Fruit fly (Drosophila melanogaster): ENCODE measurements around the gene p.

Gene p

DNA sequence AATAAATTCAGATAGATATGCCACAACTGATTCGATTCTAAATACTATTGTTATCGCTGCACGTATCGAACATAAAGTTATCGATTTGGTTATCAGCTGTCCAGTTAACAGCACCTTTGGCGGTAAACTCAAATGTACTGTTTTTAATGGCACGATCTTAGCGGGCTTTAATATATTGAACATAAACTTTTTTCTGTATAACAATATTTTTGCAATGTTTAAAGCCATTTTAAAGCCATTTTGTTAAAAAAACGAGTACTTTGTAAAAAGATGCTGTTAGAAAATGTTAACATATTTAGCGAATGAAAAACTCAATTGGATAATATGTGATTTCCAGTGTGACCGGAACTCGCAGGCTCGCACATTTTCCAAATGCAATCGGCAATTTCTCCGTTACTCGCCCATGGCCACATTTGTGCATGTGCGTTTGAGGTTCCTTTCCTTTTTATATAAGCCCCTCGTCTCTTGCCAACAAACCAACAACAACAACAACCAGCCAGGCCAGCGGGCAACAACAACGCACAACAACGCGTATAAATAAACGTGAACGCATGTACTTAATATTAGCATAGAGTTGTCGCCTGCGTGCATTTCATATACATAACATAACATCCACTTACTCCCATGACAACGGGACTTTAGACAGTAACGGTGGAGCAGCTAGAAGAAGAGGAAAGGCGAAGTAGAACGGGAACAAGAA is 45.5 kb upstream of the p start, which contains the start of gene TMEM216 (continued):
- TF ChIP-seq pnt (GFP tag; optimal IDR thresholded peaks at IDR 0.05) (no peak), CG9437 (GFP tag; optimal IDR thresholded peaks at IDR 0.05) (no peak), chinmo (GFP tag; IDR thresholded peaks at IDR 0.05; ENCODE audit: partially characterized antibody) (peak; percentile 84; the same call in 1 of the 4 replicates), CG8765 (GFP tag; IDR thresholded peaks at IDR 0.05) (no peak), scrt (GFP tag; optimal IDR thresholded peaks at IDR 0.05) (no peak), cwo (GFP tag; optimal IDR thresholded peaks at IDR 0.05) (no peak), kah (GFP tag; optimal IDR thresholded peaks at IDR 0.05) (no peak), sisA (GFP tag; IDR thresholded peaks at IDR 0.05) (no peak), inv (GFP tag; IDR thresholded peaks at IDR 0.05; ENCODE audit: partially characterized antibody) (no peak), CG12391 (tag; optimal IDR thresholded peaks at IDR 0.05) (no peak), Sry-β (GFP tag; optimal IDR thresholded peaks at IDR 0.05) (peak; percentile 44), Adf1 (GFP tag; IDR thresholded peaks at IDR 0.05) (no peak), sim (GFP tag; IDR thresholded peaks at IDR 0.05) (no peak), HmgZ (tag; optimal IDR thresholded peaks at IDR 0.05) (peak; percentile 48), CG6813 (GFP tag; optimal IDR thresholded peaks at IDR 0.05) (no peak), zfh2 (GFP tag; optimal IDR thresholded peaks at IDR 0.05) (no peak), tx (GFP tag; optimal IDR thresholded peaks at IDR 0.05) (no peak), D19A (tag; optimal IDR thresholded peaks at IDR 0.05) (no peak), fd3F (GFP tag; optimal IDR thresholded peaks at IDR 0.05) (no peak), nom (GFP tag; optimal IDR thresholded peaks at IDR 0.05) (no peak), ATbp (GFP tag; optimal IDR thresholded peaks at IDR 0.05) (no peak), CG13424 (tag; optimal IDR thresholded peaks at IDR 0.05) (no peak), grau (tag; optimal IDR thresholded peaks at IDR 0.05) (no peak), bsh (GFP tag; optimal IDR thresholded peaks at IDR 0.05) (peak in 1 of 2 experiments; percentile 15), CG10565 (GFP tag; optimal IDR thresholded peaks at IDR 0.05) (no peak), knrl (GFP tag; IDR thresholded peaks at IDR 0.05; ENCODE audit: partially characterized antibody) (no peak), dan (GFP tag; IDR thresholded peaks at IDR 0.05) (no peak), CG12299 (tag; optimal IDR thresholded peaks at IDR 0.05) (no peak), sna (GFP tag; IDR thresholded peaks at IDR 0.05; ENCODE audit: partially characterized antibody) (no peak), Usf (GFP tag; optimal IDR thresholded peaks at IDR 0.05) (no peak), fd96Cb (tag; optimal IDR thresholded peaks at IDR 0.05) (no peak), twi (tag; optimal IDR thresholded peaks at IDR 0.05) (no peak), gce (GFP tag; IDR thresholded peaks at IDR 0.05) (no peak), Dfd (GFP tag; optimal IDR thresholded peaks at IDR 0.05) (no peak), usp (GFP tag; optimal IDR thresholded peaks at IDR 0.05) (no peak), CG6254 (GFP tag; optimal IDR thresholded peaks at IDR 0.05) (no peak), h (optimal IDR thresholded peaks at IDR 0.05) (no peak), sd (tag; optimal IDR thresholded peaks at IDR 0.05) (no peak), btn (GFP tag; optimal IDR thresholded peaks at IDR 0.05) (no peak), ewg (GFP tag; optimal IDR thresholded peaks at IDR 0.05) (no peak), NfI (GFP tag; optimal IDR thresholded peaks at IDR 0.05) (no peak), CG1024 (GFP tag; IDR thresholded peaks at IDR 0.05) (no peak), ham (GFP tag; IDR thresholded peaks at IDR 0.05) (no peak), yki (optimal IDR thresholded peaks at IDR 0.05) (no peak), CG34422 (GFP tag; IDR thresholded peaks at IDR 0.05) (peak; percentile 43; the same call in 1 of the 3 replicates), Mes4 (GFP tag; optimal IDR thresholded peaks at IDR 0.05) (peak; percentile 2), H2.0 (GFP tag; IDR thresholded peaks at IDR 0.05) (no peak), en (GFP tag; optimal IDR thresholded peaks at IDR 0.05) (no peak), Bgb (GFP tag; IDR thresholded peaks at IDR 0.05; ENCODE audit: partially characterized antibody) (peak; percentile 30; the same call in 1 of the 2 replicates), da (GFP tag; optimal IDR thresholded peaks at IDR 0.05) (no peak)

All from whole organism, embryonic.